Fruit fly (Drosophila melanogaster) whole organism, embryonic: ENCODE measurements around the gene CG18557.

Source experiments
- CG9876 ChIP-seq: fragments of 200-800 bp; sonication (Bioruptor generic); optimal IDR thresholded peaks from 2 replicates; lab custom pipeline; 2016; ENCODE audit warnings: missing biosample characterization, missing genetic modification characterization
- HLHmδ ChIP-seq: fragments of 200-800 bp; sonication (Bioruptor generic); optimal IDR thresholded peaks from 2 replicates; lab custom pipeline; 2018; ENCODE audit warnings: missing biosample characterization, mild to moderate bottlenecking, missing genetic modification characterization, moderate library complexity

- TF ChIP-seq CG9876 (GFP tag; lab: Kevin White, UChicago) (no peak), HLHmδ (GFP tag; lab: Kevin White, UChicago) (no peak)
These were observed 41.3 kb upstream of the CG18557 start for dm6 chr2L:2886613-2887537.
